Fruit fly (Drosophila melanogaster): ENCODE data around the gene Cph.

The Cph gene

DNA sequence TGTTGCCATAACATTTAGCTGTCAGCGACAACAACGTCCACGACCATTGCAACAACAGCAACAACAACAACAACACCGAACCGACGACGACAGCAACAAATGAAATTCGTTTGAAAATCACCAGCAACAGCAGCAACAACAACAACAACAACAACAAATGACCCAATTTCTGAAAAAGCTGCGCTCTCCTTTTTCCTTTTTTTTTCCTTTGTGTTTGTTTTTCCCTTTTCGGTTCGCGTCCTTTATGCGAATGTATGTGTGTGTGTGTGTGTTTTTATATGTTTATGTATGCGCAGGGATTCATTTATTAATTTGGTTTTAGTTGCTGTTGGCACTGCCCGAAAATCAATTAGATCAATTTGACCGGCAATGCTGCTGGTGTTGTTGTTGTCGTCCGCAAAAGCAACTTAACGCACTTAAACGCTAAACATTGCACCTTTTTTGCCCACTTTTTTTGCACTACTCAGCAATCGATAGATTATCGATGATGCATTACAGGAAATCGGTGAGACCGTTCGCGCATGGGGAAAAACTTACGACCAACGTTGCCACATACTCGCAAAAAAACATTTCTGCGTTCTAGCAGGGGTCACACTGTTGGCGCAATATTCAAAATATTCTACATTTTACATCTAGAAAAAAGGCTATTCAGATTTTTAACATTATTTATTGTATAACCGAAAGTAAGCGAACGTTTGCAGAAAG is 153.4 kb downstream of the Cph start, which contains the start of gene unc-119 (continued):
- peak; percentile 61; the same call in 1 of the 2 replicates for TF ChIP-seq CG42726 (GFP tag; IDR thresholded peaks at IDR 0.05; ENCODE audit: partially characterized antibody)
- no peak for TF ChIP-seq CG8478 (optimal IDR thresholded peaks at IDR 0.05)
- no peak for TF ChIP-seq gcm (GFP tag; optimal IDR thresholded peaks at IDR 0.05)
- no peak for TF ChIP-seq chif (GFP tag; optimal IDR thresholded peaks at IDR 0.05)
- no peak for TF ChIP-seq Ptx1 (GFP tag; IDR thresholded peaks at IDR 0.05)
- TF ChIP-seq nom (GFP tag; optimal IDR thresholded peaks at IDR 0.05) = peak; percentile 92
- no peak for TF ChIP-seq maf-S (GFP tag; optimal IDR thresholded peaks at IDR 0.05)
- TF ChIP-seq CG12769 (tag; optimal IDR thresholded peaks at IDR 0.05) = peak; percentile 25
- peak; percentile 0 for TF ChIP-seq HmgZ (tag; optimal IDR thresholded peaks at IDR 0.05)
- peak; percentile 22 for TF ChIP-seq gro (GFP tag; optimal IDR thresholded peaks at IDR 0.05)
- no peak for TF ChIP-seq sima (GFP tag; optimal IDR thresholded peaks at IDR 0.05)
- peak; percentile 19 for TF ChIP-seq sd (tag; optimal IDR thresholded peaks at IDR 0.05)
- no peak for TF ChIP-seq tgo (GFP tag; IDR thresholded peaks at IDR 0.05)
- no peak for TF ChIP-seq croc (GFP tag; conservative IDR thresholded peaks at IDR 0.05)
- TF ChIP-seq ham (GFP tag; IDR thresholded peaks at IDR 0.05) = no peak
- no peak for TF ChIP-seq Drgx (GFP tag; IDR thresholded peaks at IDR 0.05)
- TF ChIP-seq zfh2 (GFP tag; optimal IDR thresholded peaks at IDR 0.05) = no peak
- TF ChIP-seq sc (optimal IDR thresholded peaks at IDR 0.05) = no peak
- TF ChIP-seq sc (GFP tag; optimal IDR thresholded peaks at IDR 0.05) = no peak
- no peak for TF ChIP-seq D19B (GFP tag; optimal IDR thresholded peaks at IDR 0.05)
- no peak for TF ChIP-seq ci (GFP tag; IDR thresholded peaks at IDR 0.05)
- peak; percentile 60 for TF ChIP-seq CG34224 (GFP tag; IDR thresholded peaks at IDR 0.05; ENCODE audit: partially characterized antibody)
- no peak for TF ChIP-seq Adf1 (GFP tag; IDR thresholded peaks at IDR 0.05)
- no peak for TF ChIP-seq CG9876 (GFP tag; optimal IDR thresholded peaks at IDR 0.05)
- no peak for TF ChIP-seq tio (GFP tag; optimal IDR thresholded peaks at IDR 0.05)
- TF ChIP-seq hbn (GFP tag; IDR thresholded peaks at IDR 0.05; ENCODE audit: partially characterized antibody) = peak; percentile 51; the same call in 1 of the 2 replicates
- TF ChIP-seq twi (tag; optimal IDR thresholded peaks at IDR 0.05) = no peak
- TF ChIP-seq CG3407 (GFP tag; optimal IDR thresholded peaks at IDR 0.05) = no peak
- peak in 1 of 2 experiments; percentile 46 for TF ChIP-seq bsh (GFP tag; optimal IDR thresholded peaks at IDR 0.05)
- TF ChIP-seq CG34422 (GFP tag; IDR thresholded peaks at IDR 0.05) = no peak
- TF ChIP-seq BtbVII (GFP tag; optimal IDR thresholded peaks at IDR 0.05) = no peak
- no peak for TF ChIP-seq Hr51 (GFP tag; optimal IDR thresholded peaks at IDR 0.05)
- peak; percentile 46 for TF ChIP-seq MBD-R2 (GFP tag; IDR thresholded peaks at IDR 0.05)
- TF ChIP-seq CG13894 (tag; optimal IDR thresholded peaks at IDR 0.05) = peak; percentile 55
- TF ChIP-seq HmgD (GFP tag; optimal IDR thresholded peaks at IDR 0.05) = peak; percentile 47
- TF ChIP-seq gsb-n (tag; optimal IDR thresholded peaks at IDR 0.05) = peak; percentile 16
- peak; percentile 6 for TF ChIP-seq ewg (GFP tag; optimal IDR thresholded peaks at IDR 0.05)
- peak; percentile 18 for TF ChIP-seq Nf-YB (GFP tag; optimal IDR thresholded peaks at IDR 0.05)
- peak; percentile 75; the same call in 2 of the 3 replicates for TF ChIP-seq Opbp (GFP tag; IDR thresholded peaks at IDR 0.05; ENCODE audit: partially characterized antibody)
- TF ChIP-seq fd3F (GFP tag; optimal IDR thresholded peaks at IDR 0.05) = no peak
- no peak for TF ChIP-seq crc (GFP tag; optimal IDR thresholded peaks at IDR 0.05)
- TF ChIP-seq CG18764 (GFP tag; optimal IDR thresholded peaks at IDR 0.05) = no peak
- TF ChIP-seq prd (optimal IDR thresholded peaks at IDR 0.05) = no peak
- no peak for TF ChIP-seq prd (GFP tag; IDR thresholded peaks at IDR 0.05)
- no peak for TF ChIP-seq Sox102F (GFP tag; optimal IDR thresholded peaks at IDR 0.05)
- TF ChIP-seq az2 (GFP tag; optimal IDR thresholded peaks at IDR 0.05) = no peak
- no peak for TF ChIP-seq CG2120 (GFP tag; optimal IDR thresholded peaks at IDR 0.05)
- TF ChIP-seq CG12236 (GFP tag; optimal IDR thresholded peaks at IDR 0.05) = no peak
- TF ChIP-seq Mad (GFP tag; optimal IDR thresholded peaks at IDR 0.05) = no peak
- TF ChIP-seq CG11093 (GFP tag; IDR thresholded peaks at IDR 0.05) = no peak
